Fruit fly (Drosophila melanogaster) whole organism, embryonic: ENCODE results near the gene nmdyn-D7.

Experiments
- Aef1 ChIP-seq: fragments of 200-800 bp; sonication (Bioruptor generic); IDR thresholded peaks from 3 replicates; pipeline ENCODE4 v1.3.6; 2022; ENCODE audit warnings: missing biosample characterization, missing genetic modification characterization
- Atf-2 ChIP-seq: fragments of 200-800 bp; sonication (Bioruptor generic); optimal IDR thresholded peaks from 2 replicates; lab custom pipeline; 2016; ENCODE audit warnings: missing biosample characterization, missing genetic modification characterization
- BtbVII ChIP-seq: fragments of 200-800 bp; sonication (Bioruptor generic); optimal IDR thresholded peaks from 3 replicates; lab custom pipeline; 2017; ENCODE audit warnings: missing biosample characterization, mild to moderate bottlenecking, missing genetic modification characterization
- CG11247 ChIP-seq: fragments of 200-800 bp; sonication (Bioruptor generic); IDR thresholded peaks from 2 replicates; pipeline ENCODE4 v1.3.6; 2022; ENCODE audit warnings: missing biosample characterization, missing genetic modification characterization
- CG11504 ChIP-seq: fragments of 200-800 bp; sonication (Bioruptor generic); optimal IDR thresholded peaks from 3 replicates; lab custom pipeline; 2019; ENCODE audit warnings: missing biosample characterization, mild to moderate bottlenecking, missing genetic modification characterization, moderate library complexity
- CG14860 ChIP-seq: fragments of 200-800 bp; sonication (Bioruptor generic); IDR thresholded peaks from 3 replicates; pipeline ENCODE4 v1.3.6; 2022; ENCODE audit warnings: missing biosample characterization, missing genetic modification characterization; ENCODE audit not compliant: partially characterized antibody
- CG1529 ChIP-seq: fragments of 200-800 bp; sonication (Bioruptor generic); optimal IDR thresholded peaks from 3 replicates; lab custom pipeline; 2018; ENCODE audit warnings: missing biosample characterization, missing genetic modification characterization
- CG17612 ChIP-seq: fragments of 200-800 bp; sonication (Bioruptor generic); IDR thresholded peaks from 2 replicates; pipeline ENCODE4 v1.3.6; 2022; ENCODE audit warnings: missing biosample characterization, missing genetic modification characterization
- CG18476 ChIP-seq: fragments of 200-800 bp; sonication (Bioruptor generic); optimal IDR thresholded peaks from 2 replicates; lab custom pipeline; 2016; ENCODE audit warnings: missing biosample characterization, mild to moderate bottlenecking, missing genetic modification characterization
- CG30403 ChIP-seq: fragments of 200-800 bp; sonication (Bioruptor generic); optimal IDR thresholded peaks from 3 replicates; lab custom pipeline; 2016; ENCODE audit warnings: missing biosample characterization, missing genetic modification characterization
- CG31365 ChIP-seq: fragments of 200-800 bp; sonication (Bioruptor generic); optimal IDR thresholded peaks from 2 replicates; lab custom pipeline; 2018; ENCODE audit warnings: missing biosample characterization, mild to moderate bottlenecking, missing genetic modification characterization
- CG34376 ChIP-seq: fragments of 200-800 bp; sonication (Bioruptor generic); optimal IDR thresholded peaks from 2 replicates; lab custom pipeline; 2018; ENCODE audit warnings: missing biosample characterization, mild to moderate bottlenecking, missing genetic modification characterization
- CG4854 ChIP-seq: fragments of 200-800 bp; sonication (Bioruptor generic); optimal IDR thresholded peaks from 2 replicates; lab custom pipeline; 2016; ENCODE audit warnings: missing biosample characterization, missing genetic modification characterization, inconsistent platforms
- CG5180 ChIP-seq: fragments of 200-800 bp; sonication (Bioruptor generic); optimal IDR thresholded peaks from 3 replicates; lab custom pipeline; 2017; ENCODE audit warnings: missing biosample characterization, missing genetic modification characterization, mild to moderate bottlenecking, moderate library complexity, missing genetic modification reagents
- CG5245 ChIP-seq: fragments of 200-800 bp; sonication (Bioruptor generic); optimal IDR thresholded peaks from 3 replicates; lab custom pipeline; 2016; ENCODE audit warnings: missing biosample characterization, missing genetic modification characterization
- CG6175 ChIP-seq: fragments of 200-800 bp; sonication (Bioruptor generic); IDR thresholded peaks from 3 replicates; pipeline ENCODE4 v1.3.6; 2022; ENCODE audit warnings: missing biosample characterization, missing genetic modification characterization
- CG6791 ChIP-seq: fragments of 200-800 bp; sonication (Bioruptor generic); IDR thresholded peaks from 3 replicates; pipeline ENCODE4 v1.3.6; 2022; ENCODE audit warnings: missing biosample characterization, missing genetic modification characterization; ENCODE audit not compliant: partially characterized antibody
- CG8924 ChIP-seq: fragments of 200-800 bp; optimal IDR thresholded peaks from 3 replicates; lab custom pipeline; 2019; ENCODE audit warnings: missing biosample characterization, mild to moderate bottlenecking, missing genetic modification characterization, moderate library complexity
- CTCF ChIP-seq: fragments of 200-800 bp; sonication (Bioruptor generic); optimal IDR thresholded peaks from 2 replicates; lab custom pipeline; 2017; ENCODE audit warnings: missing biosample characterization, mild to moderate bottlenecking, missing genetic modification characterization, moderate library complexity
- Dll ChIP-seq: fragments of 200-800 bp; sonication (Bioruptor generic); IDR thresholded peaks from 4 replicates; pipeline ENCODE4 v1.3.6; 2022; ENCODE audit warnings: missing biosample characterization, missing genetic modification characterization; ENCODE audit not compliant: partially characterized antibody
- HLH4C ChIP-seq: fragments of 200-800 bp; sonication (Bioruptor generic); IDR thresholded peaks from 3 replicates; pipeline ENCODE4 v1.3.6; 2022; ENCODE audit warnings: missing biosample characterization, missing genetic modification characterization; ENCODE audit not compliant: partially characterized antibody
- Hey ChIP-seq: fragments of 200-800 bp; sonication (Bioruptor generic); optimal IDR thresholded peaks from 3 replicates; lab custom pipeline; 2018; ENCODE audit warnings: missing biosample characterization, mild to moderate bottlenecking, missing genetic modification characterization
- Max ChIP-seq: fragments of 200-800 bp; sonication (Bioruptor generic); optimal IDR thresholded peaks from 2 replicates; lab custom pipeline; 2016; ENCODE audit warnings: missing biosample characterization, mild to moderate bottlenecking, missing genetic modification characterization
- Mrtf ChIP-seq: fragments of 200-800 bp; sonication (Bioruptor generic); IDR thresholded peaks from 3 replicates; pipeline ENCODE4 v1.3.6; 2022; ENCODE audit warnings: missing biosample characterization, missing genetic modification characterization
- NC2α ChIP-seq: fragments of 200-800 bp; sonication (Bioruptor generic); optimal IDR thresholded peaks from 2 replicates; lab custom pipeline; 2016; ENCODE audit warnings: missing biosample characterization, missing genetic modification characterization
- PHDP ChIP-seq: fragments of 200-800 bp; sonication (Bioruptor generic); optimal IDR thresholded peaks from 3 replicates; lab custom pipeline; 2018; ENCODE audit warnings: missing biosample characterization, mild to moderate bottlenecking, missing genetic modification characterization, moderate library complexity
- Rx ChIP-seq: fragments of 200-800 bp; sonication (Bioruptor generic); IDR thresholded peaks from 2 replicates; pipeline ENCODE4 v1.3.6; 2022; ENCODE audit warnings: missing biosample characterization, missing genetic modification characterization
- Ssrp ChIP-seq: fragments of 200-800 bp; sonication (Bioruptor generic); optimal IDR thresholded peaks from 2 replicates; lab custom pipeline; 2018; ENCODE audit warnings: missing biosample characterization, mild to moderate bottlenecking, missing genetic modification characterization, moderate library complexity
- ato ChIP-seq: fragments of 200-800 bp; sonication (Bioruptor generic); IDR thresholded peaks from 2 replicates; pipeline ENCODE4 v1.3.6; 2022; ENCODE audit warnings: missing biosample characterization, missing genetic modification characterization; ENCODE audit not compliant: partially characterized antibody
- az2 ChIP-seq: fragments of 200-800 bp; sonication (Bioruptor generic); optimal IDR thresholded peaks from 3 replicates; lab custom pipeline; 2016; ENCODE audit warnings: missing biosample characterization, missing genetic modification characterization
- cato ChIP-seq: fragments of 200-800 bp; sonication (Bioruptor generic); optimal IDR thresholded peaks from 2 replicates; lab custom pipeline; 2016; ENCODE audit warnings: missing biosample characterization, missing genetic modification characterization, borderline replicate concordance
- da ChIP-seq: fragments of 200-800 bp; sonication (Bioruptor generic); optimal IDR thresholded peaks from 2 replicates; lab custom pipeline; 2016; ENCODE audit warnings: missing biosample characterization, missing genetic modification characterization
- en ChIP-seq: fragments of 200-800 bp; sonication (Bioruptor generic); optimal IDR thresholded peaks from 2 replicates; lab custom pipeline; 2016; ENCODE audit warnings: missing biosample characterization, missing genetic modification characterization
- exex ChIP-seq: fragments of 200-800 bp; sonication (Bioruptor generic); optimal IDR thresholded peaks from 4 replicates; lab custom pipeline; 2018; ENCODE audit warnings: missing biosample characterization, mild to moderate bottlenecking, missing genetic modification characterization, moderate library complexity
- ftz-f1 ChIP-seq: fragments of 200-800 bp; sonication (Bioruptor generic); optimal IDR thresholded peaks from 2 replicates; lab custom pipeline; 2016; ENCODE audit warnings: missing biosample characterization, missing genetic modification characterization
- gem ChIP-seq: fragments of 200-800 bp; sonication (Bioruptor generic); optimal IDR thresholded peaks from 2 replicates; lab custom pipeline; 2019; ENCODE audit warnings: missing biosample characterization, mild to moderate bottlenecking, missing genetic modification characterization, moderate library complexity
- gsb-n ChIP-seq: fragments of 200-800 bp; sonication (Bioruptor generic); optimal IDR thresholded peaks from 3 replicates; lab custom pipeline; 2018; ENCODE audit warnings: missing biosample characterization, mild to moderate bottlenecking, missing genetic modification characterization
- knrl ChIP-seq: fragments of 200-800 bp; sonication (Bioruptor generic); IDR thresholded peaks from 3 replicates; pipeline ENCODE4 v1.3.6; 2022; ENCODE audit warnings: missing biosample characterization, missing genetic modification characterization; ENCODE audit not compliant: partially characterized antibody
- lab ChIP-seq: fragments of 200-800 bp; sonication (Bioruptor generic); optimal IDR thresholded peaks from 3 replicates; lab custom pipeline; 2017; ENCODE audit warnings: missing biosample characterization, missing genetic modification characterization, mild to moderate bottlenecking, moderate library complexity, missing genetic modification reagents
- mirr ChIP-seq: fragments of 200-800 bp; sonication (Bioruptor generic); optimal IDR thresholded peaks from 3 replicates; lab custom pipeline; 2018; ENCODE audit warnings: missing biosample characterization, mild to moderate bottlenecking, missing genetic modification characterization
- nerfin-1 ChIP-seq: fragments of 200-800 bp; sonication (Bioruptor generic); optimal IDR thresholded peaks from 3 replicates; lab custom pipeline; 2019; ENCODE audit warnings: missing biosample characterization, mild to moderate bottlenecking, missing genetic modification characterization, moderate library complexity
- nerfin-2 ChIP-seq: fragments of 200-800 bp; sonication (Bioruptor generic); IDR thresholded peaks from 2 replicates; pipeline ENCODE4 v1.3.6; 2022; ENCODE audit warnings: missing biosample characterization, missing genetic modification characterization; ENCODE audit not compliant: partially characterized antibody
- onecut ChIP-seq: fragments of 200-800 bp; sonication (Bioruptor generic); IDR thresholded peaks from 2 replicates; pipeline ENCODE4 v1.3.6; 2022; ENCODE audit warnings: missing biosample characterization, missing genetic modification characterization
- org-1 ChIP-seq: fragments of 200-800 bp; sonication (Bioruptor generic); optimal IDR thresholded peaks from 2 replicates; lab custom pipeline; 2017; ENCODE audit warnings: missing biosample characterization, missing genetic modification characterization
- schlank ChIP-seq: fragments of 200-800 bp; sonication (Bioruptor generic); optimal IDR thresholded peaks from 2 replicates; lab custom pipeline; 2018; ENCODE audit warnings: missing biosample characterization, mild to moderate bottlenecking, missing genetic modification characterization
- scrt ChIP-seq: fragments of 200-800 bp; sonication (Bioruptor generic); optimal IDR thresholded peaks from 2 replicates; lab custom pipeline; 2018; ENCODE audit warnings: missing biosample characterization, mild to moderate bottlenecking, missing genetic modification characterization, moderate library complexity
- seq ChIP-seq: fragments of 200-800 bp; sonication (Bioruptor generic); IDR thresholded peaks from 2 replicates; pipeline ENCODE4 v1.3.6; 2022; ENCODE audit warnings: missing biosample characterization, missing genetic modification characterization
- shn ChIP-seq: fragments of 200-800 bp; sonication (Bioruptor generic); optimal IDR thresholded peaks from 3 replicates; lab custom pipeline; 2016; ENCODE audit warnings: missing biosample characterization, missing genetic modification characterization
- sug ChIP-seq: fragments of 200-800 bp; optimal IDR thresholded peaks from 2 replicates; lab custom pipeline; 2019; ENCODE audit warnings: missing biosample characterization, mild to moderate bottlenecking, missing genetic modification characterization, moderate library complexity
- tgo ChIP-seq: fragments of 200-800 bp; sonication (Bioruptor generic); IDR thresholded peaks from 3 replicates; pipeline ENCODE4 v1.3.6; 2022; ENCODE audit warnings: missing biosample characterization, missing genetic modification characterization

nmdyn-D7 gene

DNA sequence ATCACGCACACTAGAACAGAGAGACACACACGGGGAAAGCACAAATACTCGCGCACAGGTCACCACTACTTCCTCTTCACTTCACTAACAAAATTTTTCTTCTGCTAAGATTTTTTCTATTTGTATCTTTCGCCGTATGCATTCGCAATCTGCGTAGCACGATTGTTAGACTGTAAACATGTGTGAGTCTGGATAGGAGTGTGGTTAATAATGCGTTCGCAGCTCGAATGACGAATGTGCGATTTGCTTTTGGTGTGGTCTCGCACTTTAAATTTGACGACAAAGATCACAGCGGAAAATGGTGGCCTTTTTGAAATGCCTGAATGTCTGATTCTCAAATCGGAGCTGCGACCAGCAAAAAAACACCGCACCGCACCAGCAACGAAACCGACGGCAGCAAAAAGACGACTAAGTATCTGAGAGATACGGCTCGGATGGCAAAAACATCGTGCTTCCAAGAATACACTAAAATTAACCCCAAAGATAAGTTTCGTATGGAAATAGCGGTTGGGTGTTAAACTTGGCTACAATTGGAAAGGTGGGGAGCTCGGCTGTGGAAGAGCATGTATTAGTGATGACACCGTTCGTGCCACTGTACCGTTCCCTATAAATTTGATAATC, 25.4 kb downstream of the nmdyn-D7 start, which contains the start of gene Unc-115a (continued):
- peak; percentile 3 for TF ChIP-seq scrt (GFP tag; lab: Kevin White, UChicago)
- TF ChIP-seq Hey (tag; lab: Kevin White, UChicago): no peak
- TF ChIP-seq Mrtf: no peak
- TF ChIP-seq az2: no peak
- no peak for TF ChIP-seq lab (GFP tag; lab: Kevin White, UChicago)
- peak; percentile 29 for TF ChIP-seq Atf-2 (GFP tag; lab: Kevin White, UChicago)
- TF ChIP-seq gsb-n (tag; lab: Kevin White, UChicago): no peak
- peak; percentile 20 for TF ChIP-seq shn (GFP tag; lab: Kevin White, UChicago)
- no peak for TF ChIP-seq CG18476 (GFP tag; lab: Kevin White, UChicago)
- no peak for TF ChIP-seq CG17612 (GFP tag; lab: Robert Waterston, UW)
- no peak for TF ChIP-seq gem (tag; lab: Kevin White, UChicago)
- no peak for TF ChIP-seq CG11504
- no peak for TF ChIP-seq org-1 (GFP tag; lab: Kevin White, UChicago)
- peak; percentile 35; the same call in 1 of the 2 replicates for TF ChIP-seq onecut (GFP tag; lab: Robert Waterston, UW)
- TF ChIP-seq Max: peak; percentile 41
- TF ChIP-seq CG6791: no peak
- no peak for TF ChIP-seq Dll (GFP tag; lab: Robert Waterston, UW)
- no peak for TF ChIP-seq ato
- no peak for TF ChIP-seq Rx (GFP tag; lab: Robert Waterston, UW)
- TF ChIP-seq PHDP (tag; lab: Kevin White, UChicago): peak; percentile 38
- TF ChIP-seq CG34376 (GFP tag; lab: Kevin White, UChicago): peak; percentile 52
- peak; percentile 41 for TF ChIP-seq sug (tag; lab: Kevin White, UChicago)
- peak; percentile 76 for TF ChIP-seq nerfin-1 (tag; lab: Kevin White, UChicago)
- peak; percentile 32 for TF ChIP-seq da (GFP tag; lab: Kevin White, UChicago)
- peak; percentile 42 for TF ChIP-seq CG31365 (tag; lab: Kevin White, UChicago)
- TF ChIP-seq CG14860 (GFP tag; lab: Robert Waterston, UW): no peak
- peak; percentile 58 for TF ChIP-seq ftz-f1 (GFP tag; lab: Kevin White, UChicago)
- peak; percentile 41 for TF ChIP-seq BtbVII
- no peak for TF ChIP-seq tgo (GFP tag; lab: Robert Waterston, UW)
- TF ChIP-seq exex (tag; lab: Kevin White, UChicago): no peak
- no peak for TF ChIP-seq CG4854
- no peak for TF ChIP-seq CG6175 (GFP tag; lab: Robert Waterston, UW)
- TF ChIP-seq CG5180: no peak
- TF ChIP-seq Aef1 (GFP tag; lab: Robert Waterston, UW): no peak
- TF ChIP-seq knrl (GFP tag; lab: Robert Waterston, UW): no peak
- TF ChIP-seq CG30403 (GFP tag; lab: Kevin White, UChicago): peak; percentile 29
- TF ChIP-seq cato (GFP tag; lab: Kevin White, UChicago): no peak
- no peak for TF ChIP-seq en (GFP tag; lab: Kevin White, UChicago)
- no peak for TF ChIP-seq nerfin-2 (GFP tag; lab: Robert Waterston, UW)
- peak; percentile 40 for TF ChIP-seq mirr (GFP tag; lab: Kevin White, UChicago)
- no peak for TF ChIP-seq CG1529 (GFP tag; lab: Kevin White, UChicago)
- no peak for TF ChIP-seq Ssrp (tag; lab: Kevin White, UChicago)
- TF ChIP-seq HLH4C: no peak
- peak; percentile 79 for TF ChIP-seq CTCF (GFP tag; lab: Kevin White, UChicago)
- TF ChIP-seq CG5245: no peak
- TF ChIP-seq NC2α: peak; percentile 43
- TF ChIP-seq schlank (tag; lab: Kevin White, UChicago): peak; percentile 13
- peak; percentile 66 for TF ChIP-seq CG8924
- TF ChIP-seq CG11247 (GFP tag; lab: Robert Waterston, UW): no peak
- TF ChIP-seq seq (GFP tag; lab: Robert Waterston, UW): no peak
